Fruit fly (Drosophila melanogaster) whole organism, embryonic: Measurements from ENCODE around the gene Mettl5.

Experiments
- Abd-B ChIP-seq: fragments of 200-800 bp; sonication (Bioruptor generic); optimal IDR thresholded peaks from 2 replicates; lab custom pipeline; 2018; ENCODE audit warnings: missing biosample characterization, mild to moderate bottlenecking, missing genetic modification characterization, moderate library complexity
- Adf1 ChIP-seq: fragments of 200-800 bp; sonication (Bioruptor generic); IDR thresholded peaks from 2 replicates; pipeline ENCODE4 v1.3.6; 2022; ENCODE audit warnings: missing biosample characterization, missing genetic modification characterization
- B-H1 ChIP-seq: fragments of 200-800 bp; sonication (Bioruptor generic); IDR thresholded peaks from 3 replicates; pipeline ENCODE4 v1.3.6; 2022; ENCODE audit warnings: missing biosample characterization, missing genetic modification characterization
- BEAF-32 ChIP-seq: fragments of 200-800 bp; sonication (Bioruptor generic); optimal IDR thresholded peaks from 3 replicates; lab custom pipeline; 2017; ENCODE audit warnings: missing biosample characterization, missing genetic modification characterization, mild to moderate bottlenecking, moderate library complexity, missing genetic modification reagents
- Bdp1 ChIP-seq: fragments of 200-800 bp; sonication (Bioruptor generic); optimal IDR thresholded peaks from 3 replicates; lab custom pipeline; 2016; ENCODE audit warnings: missing biosample characterization, missing genetic modification characterization
- CG10209 ChIP-seq: fragments of 200-800 bp; sonication (Bioruptor generic); optimal IDR thresholded peaks from 3 replicates; lab custom pipeline; 2017; ENCODE audit warnings: missing biosample characterization, mild to moderate bottlenecking, missing genetic modification characterization, missing genetic modification reagents
- CG11456 ChIP-seq: fragments of 200-800 bp; sonication (Bioruptor generic); IDR thresholded peaks from 3 replicates; pipeline ENCODE4 v1.3.6; 2022; ENCODE audit warnings: missing biosample characterization, missing genetic modification characterization
- CG1233 ChIP-seq: fragments of 200-800 bp; sonication (Bioruptor generic); optimal IDR thresholded peaks from 4 replicates; lab custom pipeline; 2018; ENCODE audit warnings: missing biosample characterization, mild to moderate bottlenecking, missing genetic modification characterization
- CG14050 ChIP-seq: fragments of 200-800 bp; sonication (Bioruptor generic); IDR thresholded peaks from 3 replicates; pipeline ENCODE4 v1.3.6; 2022; ENCODE audit warnings: missing biosample characterization, missing genetic modification characterization
- CG14667 ChIP-seq: fragments of 200-800 bp; sonication (Bioruptor generic); IDR thresholded peaks from 2 replicates; pipeline ENCODE4 v1.3.6; 2022; ENCODE audit warnings: missing biosample characterization, missing genetic modification characterization
- CG1647 ChIP-seq: fragments of 200-800 bp; sonication (Bioruptor generic); optimal IDR thresholded peaks from 3 replicates; lab custom pipeline; 2016; ENCODE audit warnings: missing biosample characterization, missing genetic modification characterization
- CG17361 ChIP-seq: fragments of 200-800 bp; sonication (Bioruptor generic); IDR thresholded peaks from 3 replicates; pipeline ENCODE4 v1.3.6; 2022; ENCODE audit warnings: missing biosample characterization, missing genetic modification characterization
- CG17802 ChIP-seq: fragments of 200-800 bp; sonication (Bioruptor generic); optimal IDR thresholded peaks from 2 replicates; lab custom pipeline; 2018; ENCODE audit warnings: missing biosample characterization, mild to moderate bottlenecking, missing genetic modification characterization, moderate library complexity
- CG2678 ChIP-seq: fragments of 200-800 bp; sonication (Bioruptor generic); optimal IDR thresholded peaks from 3 replicates; lab custom pipeline; 2019; ENCODE audit warnings: missing biosample characterization, mild to moderate bottlenecking, missing genetic modification characterization, moderate library complexity
- CG30403 ChIP-seq: fragments of 200-800 bp; sonication (Bioruptor generic); optimal IDR thresholded peaks from 3 replicates; lab custom pipeline; 2016; ENCODE audit warnings: missing biosample characterization, missing genetic modification characterization
- CG3163 ChIP-seq: fragments of 200-800 bp; sonication (Bioruptor generic); optimal IDR thresholded peaks from 3 replicates; lab custom pipeline; 2016; ENCODE audit warnings: missing biosample characterization, missing genetic modification characterization
- CG3995 ChIP-seq: fragments of 200-800 bp; sonication (Bioruptor generic); optimal IDR thresholded peaks from 3 replicates; lab custom pipeline; 2016; ENCODE audit warnings: missing biosample characterization, missing genetic modification characterization
- CG4282 ChIP-seq: fragments of 200-800 bp; sonication (Bioruptor generic); optimal IDR thresholded peaks from 2 replicates; lab custom pipeline; 2016; ENCODE audit warnings: missing biosample characterization, missing genetic modification characterization
- CG4424 ChIP-seq: fragments of 200-800 bp; sonication (Bioruptor generic); optimal IDR thresholded peaks from 3 replicates; lab custom pipeline; 2016; ENCODE audit warnings: missing biosample characterization, missing genetic modification characterization
- CG8388 ChIP-seq: fragments of 200-800 bp; sonication (Bioruptor generic); optimal IDR thresholded peaks from 2 replicates; lab custom pipeline; 2019; ENCODE audit warnings: missing biosample characterization, mild to moderate bottlenecking, missing genetic modification characterization, moderate library complexity
- D19A ChIP-seq: fragments of 200-800 bp; optimal IDR thresholded peaks from 3 replicates; lab custom pipeline; 2019; ENCODE audit warnings: missing biosample characterization, mild to moderate bottlenecking, missing genetic modification characterization, moderate library complexity
- D19B ChIP-seq: fragments of 200-800 bp; sonication (Bioruptor generic); optimal IDR thresholded peaks from 2 replicates; lab custom pipeline; 2017; ENCODE audit warnings: missing biosample characterization, mild to moderate bottlenecking, missing genetic modification characterization
- Dad ChIP-seq: fragments of 200-800 bp; sonication (Bioruptor generic); optimal IDR thresholded peaks from 3 replicates; lab custom pipeline; 2016; ENCODE audit warnings: missing biosample characterization, missing genetic modification characterization
- Dp ChIP-seq: fragments of 200-800 bp; sonication (Bioruptor generic); optimal IDR thresholded peaks from 2 replicates; lab custom pipeline; 2018; ENCODE audit warnings: missing biosample characterization, mild to moderate bottlenecking, missing genetic modification characterization, moderate library complexity
- Eip74EF ChIP-seq, 2 experiments: fragments of 200-800 bp in 1 of 2; fragments of >200 bp in 1 of 2; sonication (Bioruptor generic) in 1 of 2; optimal IDR thresholded peaks; 2 replicates each; lab custom pipeline; 2017 to 2019; ENCODE audit warnings: missing biosample characterization in 2 of 2, missing genetic modification characterization in 2 of 2, mild to moderate bottlenecking in 1 of 2, moderate library complexity in 1 of 2
- Gsc ChIP-seq: fragments of 200-800 bp; sonication (Bioruptor generic); IDR thresholded peaks from 2 replicates; pipeline ENCODE4 v1.3.6; 2022; ENCODE audit warnings: missing biosample characterization, missing genetic modification characterization
- Hey ChIP-seq: fragments of 200-800 bp; sonication (Bioruptor generic); optimal IDR thresholded peaks from 3 replicates; lab custom pipeline; 2018; ENCODE audit warnings: missing biosample characterization, mild to moderate bottlenecking, missing genetic modification characterization
- Kr ChIP-seq: fragments of 200-800 bp; sonication (Bioruptor generic); optimal IDR thresholded peaks from 2 replicates; lab custom pipeline; 2017; ENCODE audit warnings: missing biosample characterization, mild to moderate bottlenecking, missing genetic modification characterization
- Mad ChIP-seq: fragments of 200-800 bp; sonication (Bioruptor generic); optimal IDR thresholded peaks from 2 replicates; lab custom pipeline; 2016; ENCODE audit warnings: missing biosample characterization, missing genetic modification characterization
- NfI ChIP-seq: fragments of 200-800 bp; sonication (Bioruptor generic); optimal IDR thresholded peaks from 3 replicates; lab custom pipeline; 2018; ENCODE audit warnings: missing biosample characterization, mild to moderate bottlenecking, missing genetic modification characterization, moderate library complexity
- Optix ChIP-seq: fragments of 200-800 bp; sonication (Bioruptor generic); IDR thresholded peaks from 3 replicates; pipeline ENCODE4 v1.3.6; 2022; ENCODE audit warnings: missing biosample characterization, missing genetic modification characterization
- Pdp1 ChIP-seq, 2 experiments: fragments of 200-800 bp; sonication (Bioruptor generic); optimal IDR thresholded peaks; 3 replicates each; lab custom pipeline; 2016; ENCODE audit warnings: missing biosample characterization in 2 of 2, missing genetic modification characterization in 2 of 2, mild to moderate bottlenecking in 1 of 2, moderate library complexity in 1 of 2
- Sry-δ ChIP-seq: fragments of 200-800 bp; sonication (Bioruptor generic); optimal IDR thresholded peaks from 2 replicates; lab custom pipeline; 2016; ENCODE audit warnings: missing biosample characterization, missing genetic modification characterization
- TFAM ChIP-seq: fragments of 200-800 bp; sonication (Bioruptor generic); optimal IDR thresholded peaks from 2 replicates; lab custom pipeline; 2017; ENCODE audit warnings: missing biosample characterization, missing genetic modification characterization, inconsistent platforms
- Xbp1 ChIP-seq: fragments of 200-800 bp; sonication (Bioruptor generic); optimal IDR thresholded peaks from 3 replicates; lab custom pipeline; 2016; ENCODE audit warnings: missing biosample characterization, mild to moderate bottlenecking, missing genetic modification characterization
- ac ChIP-seq: fragments of 200-800 bp; sonication (Bioruptor generic); optimal IDR thresholded peaks from 3 replicates; lab custom pipeline; 2017; ENCODE audit warnings: missing biosample characterization, mild to moderate bottlenecking, missing genetic modification characterization
- al ChIP-seq: fragments of 200-800 bp; sonication (Bioruptor generic); IDR thresholded peaks from 2 replicates; pipeline ENCODE4 v1.3.6; 2022; ENCODE audit warnings: missing biosample characterization, missing genetic modification characterization
- ara ChIP-seq: fragments of 200-800 bp; sonication (Bioruptor generic); IDR thresholded peaks from 2 replicates; pipeline ENCODE4 v1.3.6; 2022; ENCODE audit warnings: missing biosample characterization, missing genetic modification characterization
- crol ChIP-seq: fragments of 200-800 bp; sonication (Bioruptor generic); IDR thresholded peaks from 2 replicates; pipeline ENCODE4 v1.3.6; 2022; ENCODE audit warnings: missing biosample characterization, missing genetic modification characterization
- dmrt99B ChIP-seq: fragments of 200-800 bp; sonication (Bioruptor generic); optimal IDR thresholded peaks from 2 replicates; lab custom pipeline; 2018; ENCODE audit warnings: missing biosample characterization, mild to moderate bottlenecking, missing genetic modification characterization, moderate library complexity
- dysf ChIP-seq: fragments of 200-800 bp; sonication (Bioruptor generic); IDR thresholded peaks from 3 replicates; pipeline ENCODE4 v1.3.6; 2022; ENCODE audit warnings: missing biosample characterization, missing genetic modification characterization
- exex ChIP-seq: fragments of 200-800 bp; sonication (Bioruptor generic); optimal IDR thresholded peaks from 4 replicates; lab custom pipeline; 2018; ENCODE audit warnings: missing biosample characterization, mild to moderate bottlenecking, missing genetic modification characterization, moderate library complexity
- hth ChIP-seq: fragments of >200 bp; optimal IDR thresholded peaks from 2 replicates; lab custom pipeline; 2017; ENCODE audit warnings: inconsistent platforms
- jing ChIP-seq: fragments of 200-800 bp; sonication (Bioruptor generic); optimal IDR thresholded peaks from 2 replicates; lab custom pipeline; 2018; ENCODE audit warnings: missing biosample characterization, mild to moderate bottlenecking, missing genetic modification characterization
- ken ChIP-seq: fragments of 200-800 bp; sonication (Bioruptor generic); IDR thresholded peaks from 3 replicates; pipeline ENCODE4 v1.3.6; 2022; ENCODE audit warnings: missing biosample characterization, missing genetic modification characterization
- klu ChIP-seq: fragments of 200-800 bp; sonication (Bioruptor generic); IDR thresholded peaks from 2 replicates; pipeline ENCODE4 v1.3.6; 2022; ENCODE audit warnings: missing biosample characterization, missing genetic modification characterization
- pita ChIP-seq: fragments of 200-800 bp; sonication (Bioruptor generic); optimal IDR thresholded peaks from 2 replicates; lab custom pipeline; 2017; ENCODE audit warnings: missing biosample characterization, mild to moderate bottlenecking, missing genetic modification characterization
- rib ChIP-seq: fragments of 200-800 bp; sonication (Bioruptor generic); IDR thresholded peaks from 2 replicates; pipeline ENCODE4 v1.3.6; 2022; ENCODE audit warnings: missing biosample characterization, missing genetic modification characterization
- sna ChIP-seq: fragments of 200-800 bp; sonication (Bioruptor generic); IDR thresholded peaks from 2 replicates; pipeline ENCODE4 v1.3.6; 2022; ENCODE audit warnings: missing biosample characterization, missing genetic modification characterization; ENCODE audit not compliant: partially characterized antibody
- trh ChIP-seq: fragments of 200-800 bp; sonication (Bioruptor generic); optimal IDR thresholded peaks from 2 replicates; lab custom pipeline; 2016; ENCODE audit warnings: missing biosample characterization, missing genetic modification characterization
- wek ChIP-seq: fragments of 200-800 bp; sonication (Bioruptor generic); optimal IDR thresholded peaks from 3 replicates; lab custom pipeline; 2018; ENCODE audit warnings: missing biosample characterization, mild to moderate bottlenecking, missing genetic modification characterization, moderate library complexity
- zfh2 ChIP-seq: fragments of 200-800 bp; sonication (Bioruptor generic); optimal IDR thresholded peaks from 2 replicates; lab custom pipeline; 2016; ENCODE audit warnings: missing biosample characterization, missing genetic modification characterization

The Mettl5 gene

dm6 chr3L:19294235-19294612 is 30.7 kb downstream of the Mettl5 start, which contains the start of gene fal (continued):
- TF ChIP-seq CG8388 (GFP tag; lab: Kevin White, UChicago) (no peak), Optix (GFP tag; lab: Robert Waterston, UW) (no peak), pita (peak; percentile 78), CG14050 (GFP tag; lab: Robert Waterston, UW) (no peak), CG30403 (GFP tag; lab: Kevin White, UChicago) (peak; percentile 41), NfI (GFP tag; lab: Kevin White, UChicago) (no peak), Kr (GFP tag; lab: Kevin White, UChicago) (no peak), D19B (GFP tag; lab: Kevin White, UChicago) (no peak), trh (no peak), sna (GFP tag; lab: Robert Waterston, UW) (no peak), Hey (tag; lab: Kevin White, UChicago) (no peak), rib (GFP tag; lab: Robert Waterston, UW) (no peak), jing (GFP tag; lab: Kevin White, UChicago) (no peak), Dp (peak; percentile 43), Gsc (GFP tag; lab: Robert Waterston, UW) (no peak), CG3995 (GFP tag; lab: Kevin White, UChicago) (no peak), Abd-B (GFP tag; lab: Kevin White, UChicago) (peak; percentile 32), Pdp1 (GFP tag; optimal IDR thresholded peaks at IDR 0.05; lab: Kevin White, UChicago) (peak in 1 of 2 experiments; percentile 19), CG11456 (GFP tag; lab: Robert Waterston, UW) (no peak; the same call in 2 of the 3 replicates), exex (no peak), Adf1 (no peak), Eip74EF (GFP tag; optimal IDR thresholded peaks at IDR 0.05; lab: Kevin White, UChicago) (no peak), ara (GFP tag; lab: Robert Waterston, UW) (no peak), ken (peak; percentile 61; the same call in 1 of the 3 replicates), CG17361 (GFP tag; lab: Robert Waterston, UW) (no peak), crol (GFP tag; lab: Robert Waterston, UW) (no peak), hth (no peak), D19A (tag; lab: Kevin White, UChicago) (no peak), CG3163 (GFP tag; lab: Kevin White, UChicago) (no peak), Bdp1 (GFP tag; lab: Kevin White, UChicago) (no peak), dysf (GFP tag; lab: Robert Waterston, UW) (0 out of 3 replicates have a peak, but pooled peaks have one; percentile 29), CG2678 (tag; lab: Kevin White, UChicago) (no peak), CG14667 (GFP tag; lab: Robert Waterston, UW) (no peak), CG1647 (GFP tag; lab: Kevin White, UChicago) (no peak), wek (GFP tag; lab: Kevin White, UChicago) (no peak), CG1233 (GFP tag; lab: Kevin White, UChicago) (no peak), al (GFP tag; lab: Robert Waterston, UW) (no peak), Dad (GFP tag; lab: Kevin White, UChicago) (no peak), B-H1 (GFP tag; lab: Robert Waterston, UW) (no peak), dmrt99B (tag; lab: Kevin White, UChicago) (no peak), Sry-δ (GFP tag; lab: Kevin White, UChicago) (peak; percentile 90), Mad (GFP tag; lab: Kevin White, UChicago) (no peak), TFAM (GFP tag; lab: Kevin White, UChicago) (no peak), CG17802 (tag; lab: Kevin White, UChicago) (no peak), klu (no peak), CG4282 (GFP tag; lab: Kevin White, UChicago) (no peak), Xbp1 (GFP tag; lab: Kevin White, UChicago) (peak; percentile 50), CG10209 (no peak), CG4424 (GFP tag; lab: Kevin White, UChicago) (peak; percentile 65), BEAF-32 (peak; percentile 70), ac (GFP tag; lab: Kevin White, UChicago) (no peak), zfh2 (peak; percentile 28)
